Worm (Caenorhabditis elegans): Measurements from ENCODE around the gene F08G12.1.

The F08G12.1 gene

ce11 chrX:11252429-11252828, 53.2 kb downstream of the F08G12.1 start:
- TF ChIP-seq zag-1 (tag; optimal IDR thresholded peaks at IDR 0.05) (no peak), elt-3 (tag; optimal IDR thresholded peaks at IDR 0.05) (peak in 2 of 6 experiments; percentile 12 to 25), nhr-237 (tag; optimal IDR thresholded peaks at IDR 0.05) (no peak), efl-1 (optimal IDR thresholded peaks at IDR 0.05) (peak in 1 of 2 experiments; percentile 14), efl-1 (GFP tag; optimal IDR thresholded peaks at IDR 0.05 in 1 of 2) (no peak), rnt-1 (tag; optimal IDR thresholded peaks at IDR 0.05) (peak; percentile 41), snu-23 (GFP tag; optimal IDR thresholded peaks at IDR 0.05) (peak; percentile 81), lin-14 (GFP tag; optimal IDR thresholded peaks at IDR 0.05) (peak; percentile 68), pag-3 (tag; optimal IDR thresholded peaks at IDR 0.05; ENCODE audit: borderline replicate concordance, insufficient read depth) (no peak), nhr-77 (tag; optimal IDR thresholded peaks at IDR 0.05) (peak; percentile 1), ceh-8 (GFP tag; optimal IDR thresholded peaks at IDR 0.05) (no peak), unc-62 (GFP tag; optimal IDR thresholded peaks at IDR 0.05) (no peak), vab-15 (tag; optimal IDR thresholded peaks at IDR 0.05) (no peak), lin-39 (tag; optimal IDR thresholded peaks at IDR 0.05) (no peak), dpl-1 (GFP tag; optimal IDR thresholded peaks at IDR 0.05) (peak in 1 of 3 experiments; percentile 15), swsn-7 (tag; optimal IDR thresholded peaks at IDR 0.05) (peak; percentile 61), lir-3 (tag; optimal IDR thresholded peaks at IDR 0.05; ENCODE audit: poor library complexity) (peak; percentile 49), ceh-82 (tag; optimal IDR thresholded peaks at IDR 0.05) (peak in 2 of 3 experiments; percentile 19 to 25), isw-1 (GFP tag; IDR thresholded peaks at IDR 0.05) (no peak), ces-1 (GFP tag; optimal IDR thresholded peaks at IDR 0.05) (no peak), mab-9 (GFP tag; IDR thresholded peaks at IDR 0.05) (no peak), fos-1 (tag; optimal IDR thresholded peaks at IDR 0.05) (peak; percentile 46), ceh-63 (GFP tag; optimal IDR thresholded peaks at IDR 0.05) (no peak), fkh-8 (tag; optimal IDR thresholded peaks at IDR 0.05) (peak; percentile 55), egl-27 (tag; optimal IDR thresholded peaks at IDR 0.05) (no peak), ztf-4 (tag; optimal IDR thresholded peaks at IDR 0.05) (no peak), hlh-4 (tag; optimal IDR thresholded peaks at IDR 0.05) (no peak), snpc-4 (tag; optimal IDR thresholded peaks at IDR 0.05) (peak; percentile 24), ets-5 (GFP tag; IDR thresholded peaks at IDR 0.05) (no peak), nhr-71 (tag; optimal IDR thresholded peaks at IDR 0.05) (peak; percentile 74), egl-13 (tag; optimal IDR thresholded peaks at IDR 0.05) (peak; percentile 27), ceh-90 (tag; optimal IDR thresholded peaks at IDR 0.05) (no peak), jun-1 (tag; optimal IDR thresholded peaks at IDR 0.05) (peak; percentile 9), unc-86 (tag; optimal IDR thresholded peaks at IDR 0.05) (no peak), pax-3 (tag; optimal IDR thresholded peaks at IDR 0.05) (no peak), blmp-1 (tag; optimal IDR thresholded peaks at IDR 0.05) (peak; percentile 23), sup-37 (GFP tag; optimal IDR thresholded peaks at IDR 0.05) (no peak), elt-2 (tag; optimal IDR thresholded peaks at IDR 0.05) (peak; percentile 28), lin-15B (tag; optimal IDR thresholded peaks at IDR 0.05) (no peak), lin-35 (GFP tag; optimal IDR thresholded peaks at IDR 0.05) (peak in 1 of 2 experiments; percentile 60), hlh-17 (GFP tag; optimal IDR thresholded peaks at IDR 0.05; ENCODE audit: borderline replicate concordance) (no peak), tbx-2 (tag; optimal IDR thresholded peaks at IDR 0.05) (peak; percentile 36), unc-98 (GFP tag; IDR thresholded peaks at IDR 0.05) (no peak), ztf-11 (tag; optimal IDR thresholded peaks at IDR 0.05) (peak in 1 of 2 experiments; percentile 36), zip-4 (GFP tag; optimal IDR thresholded peaks at IDR 0.05) (no peak), Y116A8C.19 (tag; optimal IDR thresholded peaks at IDR 0.05; ENCODE audit: borderline replicate concordance) (no peak), sptf-1 (tag; optimal IDR thresholded peaks at IDR 0.05) (no peak), hpl-2 (GFP tag; optimal IDR thresholded peaks at IDR 0.05) (no peak), nhr-90 (tag; optimal IDR thresholded peaks at IDR 0.05; ENCODE audit: poor library complexity) (peak; percentile 72), xbp-1 (tag; optimal IDR thresholded peaks at IDR 0.05) (peak; percentile 55), sox-4 (tag; optimal IDR thresholded peaks at IDR 0.05) (peak; percentile 22), nhr-28 (tag; optimal IDR thresholded peaks at IDR 0.05) (no peak)

All from whole organism, L1 larva.